Worm (Caenorhabditis elegans) whole organism, young adult: ENCODE measurements around the gene C28C12.11.

ENCODE experiments used
- B0019.2 ChIP-seq: fragments of 200-800 bp; sonication (Bioruptor generic); conservative IDR thresholded peaks from 2 replicates; pipeline ENCODE4 v1.3.6; 2022; ENCODE audit warnings: missing genetic modification reagents, missing genetic modification characterization, missing compliant biosample characterization
- C06A6.2 ChIP-seq: fragments of 200-800 bp; sonication (Bioruptor generic); conservative IDR thresholded peaks from 2 replicates; pipeline ENCODE4 v1.3.6; 2022; ENCODE audit warnings: missing genetic modification characterization, missing compliant biosample characterization
- D2030.7 ChIP-seq: fragments of 200-800 bp; sonication (Bioruptor generic); IDR thresholded peaks from 2 replicates; pipeline ENCODE4 v1.3.6; 2022; ENCODE audit warnings: missing genetic modification reagents, missing genetic modification characterization, missing compliant biosample characterization
- F23B12.7 ChIP-seq: sonication (generic microtip); optimal IDR thresholded peaks from 2 replicates; lab custom pipeline; 2017; ENCODE audit warnings: missing genetic modification characterization, mild to moderate bottlenecking, missing compliant biosample characterization, antibody characterized with exemption, moderate library complexity; ENCODE audit not compliant: insufficient read depth
- F57A8.1 ChIP-seq: fragments of 200-800 bp; sonication (Bioruptor generic); optimal IDR thresholded peaks from 2 replicates; lab custom pipeline; 2018; ENCODE audit warnings: mild to moderate bottlenecking, missing genetic modification characterization, moderate library complexity, missing compliant biosample characterization
- K12H6.12 ChIP-seq: fragments of 200-800 bp; sonication (Bioruptor generic); optimal IDR thresholded peaks from 2 replicates; lab custom pipeline; 2018; ENCODE audit warnings: mild to moderate bottlenecking, missing genetic modification characterization, missing compliant biosample characterization
- T07F8.4 ChIP-seq: sonication (generic microtip); optimal IDR thresholded peaks from 2 replicates; lab custom pipeline; 2016; ENCODE audit warnings: mild to moderate bottlenecking, missing genetic modification characterization, moderate library complexity, missing compliant biosample characterization
- Y56A3A.18 ChIP-seq: fragments of 200-800 bp; sonication (Bioruptor generic); IDR thresholded peaks from 2 replicates; pipeline ENCODE4 v1.3.6; 2022; ENCODE audit warnings: missing genetic modification reagents, missing genetic modification characterization, missing compliant biosample characterization
- akir-1 ChIP-seq: fragments of 200-800 bp; sonication (Bioruptor generic); optimal IDR thresholded peaks from 2 replicates; lab custom pipeline; 2018; ENCODE audit warnings: mild to moderate bottlenecking, missing genetic modification characterization, moderate library complexity, missing compliant biosample characterization
- athp-1 ChIP-seq: sonication (generic microtip); optimal IDR thresholded peaks from 2 replicates; lab custom pipeline; 2017; ENCODE audit warnings: mild to moderate bottlenecking, missing genetic modification characterization, missing compliant biosample characterization
- attf-5 ChIP-seq: fragments of 200-800 bp; sonication (Bioruptor generic); optimal IDR thresholded peaks from 2 replicates; lab custom pipeline; 2018; ENCODE audit warnings: mild to moderate bottlenecking, missing genetic modification characterization, missing compliant biosample characterization
- cebp-2 ChIP-seq: fragments of 200-800 bp; sonication (Bioruptor generic); IDR thresholded peaks from 2 replicates; pipeline ENCODE4 v1.3.6; 2022; ENCODE audit warnings: missing genetic modification characterization, missing compliant biosample characterization
- ceh-100 ChIP-seq: fragments of 200-800 bp; sonication (Bioruptor generic); IDR thresholded peaks from 2 replicates; pipeline ENCODE4 v1.3.6; 2022; ENCODE audit warnings: missing genetic modification reagents, missing genetic modification characterization, missing compliant biosample characterization
- ceh-27 ChIP-seq: fragments of 200-800 bp; sonication (Bioruptor generic); optimal IDR thresholded peaks from 2 replicates; lab custom pipeline; 2018; ENCODE audit warnings: mild to moderate bottlenecking, missing genetic modification characterization, moderate library complexity, missing compliant biosample characterization
- dox-1 ChIP-seq: fragments of 200-800 bp; sonication (Bioruptor generic); IDR thresholded peaks from 2 replicates; pipeline ENCODE4 v1.3.6; 2022; ENCODE audit warnings: missing genetic modification reagents, missing genetic modification characterization, missing compliant biosample characterization
- egl-18 ChIP-seq: fragments of 200-800 bp; sonication (Bioruptor generic); IDR thresholded peaks from 2 replicates; pipeline ENCODE4 v1.3.6; 2022; ENCODE audit warnings: missing genetic modification reagents, missing genetic modification characterization, missing compliant biosample characterization
- egl-44 ChIP-seq: fragments of 200-800 bp; sonication (Bioruptor generic); IDR thresholded peaks from 2 replicates; pipeline ENCODE4 v1.3.6; 2022; ENCODE audit warnings: missing genetic modification reagents, missing genetic modification characterization, missing compliant biosample characterization
- egrh-3 ChIP-seq: fragments of 200-800 bp; sonication (Bioruptor generic); IDR thresholded peaks from 2 replicates; pipeline ENCODE4 v1.3.6; 2022; ENCODE audit warnings: missing genetic modification reagents, missing genetic modification characterization, missing compliant biosample characterization
- fkh-3 ChIP-seq: sonication (generic microtip); optimal IDR thresholded peaks from 2 replicates; lab custom pipeline; 2016; ENCODE audit warnings: mild to moderate bottlenecking, missing genetic modification characterization, missing compliant biosample characterization
- gei-17 ChIP-seq: fragments of 200-800 bp; sonication (Bioruptor generic); optimal IDR thresholded peaks from 2 replicates; lab custom pipeline; 2018; ENCODE audit warnings: mild to moderate bottlenecking, missing genetic modification characterization, missing compliant biosample characterization
- hlh-12 ChIP-seq: sonication (generic microtip); optimal IDR thresholded peaks from 2 replicates; lab custom pipeline; 2016; ENCODE audit warnings: missing genetic modification characterization, missing compliant biosample characterization
- hmg-1.2 ChIP-seq: fragments of 200-800 bp; sonication (Bioruptor generic); IDR thresholded peaks from 2 replicates; pipeline ENCODE4 v1.3.6; 2022; ENCODE audit warnings: missing genetic modification reagents, missing genetic modification characterization, missing compliant biosample characterization
- let-607 ChIP-seq, 2 experiments: fragments of 200-800 bp in 1 of 2; sonication (Bioruptor generic) in 1 of 2; sonication (generic microtip) in 1 of 2; optimal IDR thresholded peaks; 2 replicates each; lab custom pipeline; 2016 to 2018; ENCODE audit warnings: mild to moderate bottlenecking in 2 of 2, missing compliant biosample characterization in 2 of 2, missing genetic modification characterization in 2 of 2, moderate library complexity in 2 of 2, missing genotype in 1 of 2
- lin-54 ChIP-seq: fragments of 200-800 bp; sonication (Bioruptor generic); optimal IDR thresholded peaks from 2 replicates; lab custom pipeline; 2018; ENCODE audit warnings: mild to moderate bottlenecking, missing genetic modification characterization, missing compliant biosample characterization
- madf-10 ChIP-seq: sonication (generic microtip); optimal IDR thresholded peaks from 2 replicates; lab custom pipeline; 2016; ENCODE audit warnings: mild to moderate bottlenecking, missing genetic modification characterization, missing compliant biosample characterization
- mes-4 ChIP-seq: sonication (generic microtip); optimal IDR thresholded peaks from 2 replicates; lab custom pipeline; 2016; ENCODE audit warnings: missing genotype, missing genetic modification characterization, missing compliant biosample characterization
- nfyb-1 ChIP-seq: fragments of 200-800 bp; sonication (Bioruptor generic); IDR thresholded peaks from 2 replicates; pipeline ENCODE4 v1.3.6; 2022; ENCODE audit warnings: missing genetic modification reagents, missing genetic modification characterization, missing compliant biosample characterization
- nhr-120 ChIP-seq: fragments of 200-800 bp; sonication (Bioruptor generic); IDR thresholded peaks from 2 replicates; pipeline ENCODE4 v1.3.6; 2022; ENCODE audit warnings: missing genetic modification characterization, missing compliant biosample characterization
- nhr-80 ChIP-seq: sonication (generic microtip); optimal IDR thresholded peaks from 2 replicates; lab custom pipeline; 2016; ENCODE audit warnings: missing genetic modification characterization, missing compliant biosample characterization
- nhr-90 ChIP-seq: sonication (generic microtip); optimal IDR thresholded peaks from 2 replicates; lab custom pipeline; 2016; ENCODE audit warnings: missing genotype, mild to moderate bottlenecking, missing genetic modification characterization, missing compliant biosample characterization
- repo-1 ChIP-seq: sonication (generic microtip); optimal IDR thresholded peaks from 2 replicates; lab custom pipeline; 2017; ENCODE audit warnings: mild to moderate bottlenecking, missing genetic modification characterization, missing compliant biosample characterization
- somi-1 ChIP-seq: fragments of 200-800 bp; sonication (Bioruptor generic); optimal IDR thresholded peaks from 2 replicates; lab custom pipeline; 2018; ENCODE audit warnings: mild to moderate bottlenecking, missing genetic modification characterization, missing compliant biosample characterization
- sptf-2 ChIP-seq: fragments of 200-800 bp; sonication (Bioruptor generic); optimal IDR thresholded peaks from 2 replicates; lab custom pipeline; 2018; ENCODE audit warnings: mild to moderate bottlenecking, missing genetic modification characterization, missing compliant biosample characterization
- tbx-9 ChIP-seq: sonication (generic microtip); optimal IDR thresholded peaks from 2 replicates; lab custom pipeline; 2016; ENCODE audit warnings: borderline replicate concordance, missing genetic modification characterization, inconsistent platforms, missing compliant biosample characterization
- unc-130 ChIP-seq: sonication (generic microtip); optimal IDR thresholded peaks from 2 replicates; lab custom pipeline; 2016; ENCODE audit warnings: missing genetic modification reagents, missing genetic modification characterization, missing compliant biosample characterization
- zim-3 ChIP-seq: sonication (generic microtip); optimal IDR thresholded peaks from 2 replicates; lab custom pipeline; 2017; ENCODE audit warnings: mild to moderate bottlenecking, missing genetic modification characterization, moderate library complexity, missing compliant biosample characterization
- ztf-18 ChIP-seq: sonication (generic microtip); optimal IDR thresholded peaks from 2 replicates; lab custom pipeline; 2016; ENCODE audit warnings: missing genotype, mild to moderate bottlenecking, missing genetic modification characterization, missing compliant biosample characterization
- ztf-22 ChIP-seq: fragments of 200-800 bp; sonication (Bioruptor generic); optimal IDR thresholded peaks from 2 replicates; lab custom pipeline; 2018; ENCODE audit warnings: mild to moderate bottlenecking, missing genetic modification characterization, moderate library complexity, missing compliant biosample characterization
- ztf-6 ChIP-seq: fragments of 200-800 bp; sonication (Bioruptor generic); IDR thresholded peaks from 2 replicates; pipeline ENCODE4 v1.3.6; 2022; ENCODE audit warnings: missing genetic modification reagents, missing genetic modification characterization, missing compliant biosample characterization

The C28C12.11 gene

ce11 chrIV:8428492-8428891, 45.4 kb upstream of the C28C12.11 start (continued):
- TF ChIP-seq repo-1 = peak; percentile 90
- no peak for TF ChIP-seq ceh-27 (GFP tag; lab: Kevin White, UChicago)
- peak; percentile 74 for TF ChIP-seq unc-130
- peak; percentile 33 to 72 for TF ChIP-seq let-607 (tag; optimal IDR thresholded peaks at IDR 0.05; lab: Kevin White, UChicago)
- TF ChIP-seq sptf-2 (GFP tag; lab: Kevin White, UChicago) = no peak
- TF ChIP-seq nhr-120 (GFP tag; lab: Robert Waterston, UW) = no peak
- TF ChIP-seq ceh-100 (GFP tag; lab: Robert Waterston, UW) = peak; percentile 76
- TF ChIP-seq egl-18 (GFP tag; lab: Robert Waterston, UW) = 0 out of 2 replicates have a peak, but pooled peaks have one; percentile 35
- TF ChIP-seq F57A8.1 (GFP tag; lab: Kevin White, UChicago) = peak; percentile 55
- TF ChIP-seq ztf-18 (tag; lab: Kevin White, UChicago) = peak; percentile 79
- peak; percentile 98 for TF ChIP-seq D2030.7 (GFP tag; lab: Robert Waterston, UW)
- TF ChIP-seq cebp-2 (GFP tag; lab: Robert Waterston, UW) = peak; percentile 80; the same call in 1 of the 2 replicates
- peak; percentile 70 for TF ChIP-seq somi-1 (GFP tag; lab: Kevin White, UChicago)
- TF ChIP-seq F23B12.7 (tag; lab: Kevin White, UChicago) = peak; percentile 63
- TF ChIP-seq K12H6.12 (tag; lab: Kevin White, UChicago) = peak; percentile 66
- TF ChIP-seq nfyb-1 (GFP tag; lab: Robert Waterston, UW) = peak; percentile 95
- peak; percentile 85 for TF ChIP-seq Y56A3A.18 (GFP tag; lab: Robert Waterston, UW)
- TF ChIP-seq T07F8.4 = peak; percentile 66
- TF ChIP-seq fkh-3 = peak; percentile 59
- TF ChIP-seq ztf-6 (GFP tag; lab: Robert Waterston, UW) = no peak
- peak; percentile 85 for TF ChIP-seq B0019.2 (GFP tag; lab: Robert Waterston, UW)
- TF ChIP-seq mes-4 (tag; lab: Kevin White, UChicago) = peak; percentile 83
- TF ChIP-seq lin-54 = peak; percentile 85
- TF ChIP-seq tbx-9 = peak; percentile 46
- no peak for TF ChIP-seq zim-3 (tag; lab: Kevin White, UChicago)
- TF ChIP-seq gei-17 (GFP tag; lab: Kevin White, UChicago) = peak; percentile 58
- peak; percentile 100 for TF ChIP-seq hmg-1.2
- peak; percentile 82 for TF ChIP-seq nhr-80 (tag; lab: Kevin White, UChicago)
- TF ChIP-seq nhr-90 = peak; percentile 25
- 0 out of 2 replicates have a peak, but pooled peaks have one; percentile 25 for TF ChIP-seq C06A6.2 (GFP tag; lab: Robert Waterston, UW)
- TF ChIP-seq egrh-3 (GFP tag; lab: Robert Waterston, UW) = peak; percentile 71
- peak; percentile 57 for TF ChIP-seq attf-5
- no peak for TF ChIP-seq akir-1
- peak; percentile 75 for TF ChIP-seq madf-10 (tag; lab: Kevin White, UChicago)
- peak; percentile 98; the same call in 1 of the 2 replicates for TF ChIP-seq dox-1 (GFP tag; lab: Robert Waterston, UW)
- TF ChIP-seq egl-44 (GFP tag; lab: Robert Waterston, UW) = peak; percentile 26; the same call in 1 of the 2 replicates
- peak; percentile 60 for TF ChIP-seq ztf-22 (GFP tag; lab: Kevin White, UChicago)
- TF ChIP-seq hlh-12 = no peak
- TF ChIP-seq athp-1 (tag; lab: Kevin White, UChicago) = peak; percentile 58
